Worm (Caenorhabditis elegans) whole organism, young adult: Measurements from ENCODE around the gene Y37E11AL.2.

Experiments used
- B0019.2 ChIP-seq: fragments of 200-800 bp; sonication (Bioruptor generic); conservative IDR thresholded peaks from 2 replicates; pipeline ENCODE4 v1.3.6; 2022; ENCODE audit warnings: missing genetic modification reagents, missing genetic modification characterization, missing compliant biosample characterization
- C17E4.6 ChIP-seq: fragments of 200-800 bp; sonication (Bioruptor generic); IDR thresholded peaks from 2 replicates; pipeline ENCODE4 v1.3.6; 2022; ENCODE audit warnings: missing genetic modification reagents, missing genetic modification characterization, missing compliant biosample characterization
- D2030.7 ChIP-seq: fragments of 200-800 bp; sonication (Bioruptor generic); IDR thresholded peaks from 2 replicates; pipeline ENCODE4 v1.3.6; 2022; ENCODE audit warnings: missing genetic modification reagents, missing genetic modification characterization, missing compliant biosample characterization
- F33H1.4 ChIP-seq: fragments of 200-800 bp; sonication (Bioruptor generic); IDR thresholded peaks from 2 replicates; pipeline ENCODE4 v1.3.6; 2022; ENCODE audit warnings: missing genetic modification reagents, missing genetic modification characterization, missing compliant biosample characterization
- F39B2.1 ChIP-seq: fragments of 200-800 bp; sonication (Bioruptor generic); IDR thresholded peaks from 2 replicates; pipeline ENCODE4 v1.3.6; 2022; ENCODE audit warnings: missing genetic modification reagents, missing genetic modification characterization, missing compliant biosample characterization
- F49E8.2 ChIP-seq: sonication (generic microtip); optimal IDR thresholded peaks from 3 replicates; lab custom pipeline; 2017; ENCODE audit warnings: missing genetic modification characterization, mild to moderate bottlenecking, missing compliant biosample characterization, antibody characterized with exemption, moderate library complexity; ENCODE audit not compliant: insufficient read depth
- F57A8.1 ChIP-seq: fragments of 200-800 bp; sonication (Bioruptor generic); optimal IDR thresholded peaks from 2 replicates; lab custom pipeline; 2018; ENCODE audit warnings: mild to moderate bottlenecking, missing genetic modification characterization, moderate library complexity, missing compliant biosample characterization
- K11D2.4 ChIP-seq: fragments of 200-800 bp; sonication (Bioruptor generic); IDR thresholded peaks from 2 replicates; pipeline ENCODE4 v1.3.6; 2022; ENCODE audit warnings: missing genetic modification reagents, missing genetic modification characterization, missing compliant biosample characterization
- T07F8.4 ChIP-seq: sonication (generic microtip); optimal IDR thresholded peaks from 2 replicates; lab custom pipeline; 2016; ENCODE audit warnings: mild to moderate bottlenecking, missing genetic modification characterization, moderate library complexity, missing compliant biosample characterization
- Y79H2A.3 ChIP-seq: fragments of 200-800 bp; sonication (Bioruptor generic); conservative IDR thresholded peaks from 2 replicates; pipeline ENCODE4 v1.3.6; 2022; ENCODE audit warnings: missing genetic modification reagents, missing genetic modification characterization, missing compliant biosample characterization
- Y95B8A.8 ChIP-seq: fragments of 200-800 bp; sonication (Bioruptor generic); IDR thresholded peaks from 2 replicates; pipeline ENCODE4 v1.3.6; 2022; ENCODE audit warnings: missing genetic modification reagents, missing genetic modification characterization, missing compliant biosample characterization
- attf-5 ChIP-seq: fragments of 200-800 bp; sonication (Bioruptor generic); optimal IDR thresholded peaks from 2 replicates; lab custom pipeline; 2018; ENCODE audit warnings: mild to moderate bottlenecking, missing genetic modification characterization, missing compliant biosample characterization
- bed-1 ChIP-seq: fragments of 200-800 bp; sonication (Bioruptor generic); IDR thresholded peaks from 2 replicates; pipeline ENCODE4 v1.3.6; 2022; ENCODE audit warnings: missing genetic modification reagents, missing genetic modification characterization, missing compliant biosample characterization
- ccch-3 ChIP-seq: fragments of 200-800 bp; sonication (Bioruptor generic); optimal IDR thresholded peaks from 2 replicates; lab custom pipeline; 2018; ENCODE audit warnings: mild to moderate bottlenecking, missing genetic modification characterization, missing compliant biosample characterization
- cebp-1 ChIP-seq, 2 experiments: fragments of 200-800 bp in 1 of 2; sonication (Bioruptor generic) in 1 of 2; sonication (generic microtip) in 1 of 2; IDR thresholded peaks in 1 of 2; optimal IDR thresholded peaks in 1 of 2; 2 replicates each; pipeline versions ENCODE4 v1.3.6 to Lab custom; 2017 to 2022; ENCODE audit warnings: missing compliant biosample characterization in 2 of 2, missing genetic modification characterization in 2 of 2, mild to moderate bottlenecking in 1 of 2, missing genetic modification reagents in 1 of 2, moderate library complexity in 1 of 2
- ceh-100 ChIP-seq: fragments of 200-800 bp; sonication (Bioruptor generic); IDR thresholded peaks from 2 replicates; pipeline ENCODE4 v1.3.6; 2022; ENCODE audit warnings: missing genetic modification reagents, missing genetic modification characterization, missing compliant biosample characterization
- chd-7 ChIP-seq: sonication (generic microtip); optimal IDR thresholded peaks from 2 replicates; lab custom pipeline; 2016; ENCODE audit warnings: mild to moderate bottlenecking, missing genetic modification characterization, moderate library complexity, missing compliant biosample characterization
- dox-1 ChIP-seq: fragments of 200-800 bp; sonication (Bioruptor generic); IDR thresholded peaks from 2 replicates; pipeline ENCODE4 v1.3.6; 2022; ENCODE audit warnings: missing genetic modification reagents, missing genetic modification characterization, missing compliant biosample characterization
- egl-44 ChIP-seq: fragments of 200-800 bp; sonication (Bioruptor generic); IDR thresholded peaks from 2 replicates; pipeline ENCODE4 v1.3.6; 2022; ENCODE audit warnings: missing genetic modification reagents, missing genetic modification characterization, missing compliant biosample characterization
- egrh-3 ChIP-seq: fragments of 200-800 bp; sonication (Bioruptor generic); IDR thresholded peaks from 2 replicates; pipeline ENCODE4 v1.3.6; 2022; ENCODE audit warnings: missing genetic modification reagents, missing genetic modification characterization, missing compliant biosample characterization
- ets-4 ChIP-seq: fragments of 200-800 bp; sonication (Bioruptor generic); optimal IDR thresholded peaks from 2 replicates; lab custom pipeline; 2018; ENCODE audit warnings: mild to moderate bottlenecking, missing genetic modification characterization, missing compliant biosample characterization
- gei-17 ChIP-seq: fragments of 200-800 bp; sonication (Bioruptor generic); optimal IDR thresholded peaks from 2 replicates; lab custom pipeline; 2018; ENCODE audit warnings: mild to moderate bottlenecking, missing genetic modification characterization, missing compliant biosample characterization
- hmg-1.2 ChIP-seq: fragments of 200-800 bp; sonication (Bioruptor generic); IDR thresholded peaks from 2 replicates; pipeline ENCODE4 v1.3.6; 2022; ENCODE audit warnings: missing genetic modification reagents, missing genetic modification characterization, missing compliant biosample characterization
- let-526 ChIP-seq: fragments of 200-800 bp; sonication (Bioruptor generic); IDR thresholded peaks from 2 replicates; pipeline ENCODE4 v1.3.6; 2022; ENCODE audit warnings: missing genetic modification reagents, missing genetic modification characterization, missing compliant biosample characterization
- lin-26 ChIP-seq: fragments of 200-800 bp; sonication (Bioruptor generic); IDR thresholded peaks from 2 replicates; pipeline ENCODE4 v1.3.6; 2022; ENCODE audit warnings: missing genetic modification reagents, missing genetic modification characterization, missing compliant biosample characterization
- lin-35 ChIP-seq, 3 experiments: fragments of 150-350 bp in 2 of 3; sonication (generic microtip) in 1 of 3; optimal IDR thresholded peaks; 2 replicates each; lab custom pipeline; 2014 to 2018; ENCODE audit warnings: missing biosample characterization in 3 of 3, missing genetic modification characterization in 3 of 3, missing genetic modification reagents in 3 of 3
- madf-6 ChIP-seq: fragments of 200-800 bp; sonication (Bioruptor generic); IDR thresholded peaks from 2 replicates; pipeline ENCODE4 v1.3.6; 2022; ENCODE audit warnings: missing genetic modification reagents, missing genetic modification characterization, missing compliant biosample characterization
- mcd-1 ChIP-seq: fragments of 200-800 bp; sonication (Bioruptor generic); IDR thresholded peaks from 2 replicates; pipeline ENCODE4 v1.3.6; 2022; ENCODE audit warnings: missing genetic modification reagents, missing genetic modification characterization, missing compliant biosample characterization
- mes-4 ChIP-seq: sonication (generic microtip); optimal IDR thresholded peaks from 2 replicates; lab custom pipeline; 2016; ENCODE audit warnings: missing genotype, missing genetic modification characterization, missing compliant biosample characterization
- nfyb-1 ChIP-seq: fragments of 200-800 bp; sonication (Bioruptor generic); IDR thresholded peaks from 2 replicates; pipeline ENCODE4 v1.3.6; 2022; ENCODE audit warnings: missing genetic modification reagents, missing genetic modification characterization, missing compliant biosample characterization
- nhr-80 ChIP-seq: sonication (generic microtip); optimal IDR thresholded peaks from 2 replicates; lab custom pipeline; 2016; ENCODE audit warnings: missing genetic modification characterization, missing compliant biosample characterization
- repo-1 ChIP-seq: sonication (generic microtip); optimal IDR thresholded peaks from 2 replicates; lab custom pipeline; 2017; ENCODE audit warnings: mild to moderate bottlenecking, missing genetic modification characterization, missing compliant biosample characterization
- sea-2 ChIP-seq: fragments of 200-800 bp; sonication (Bioruptor generic); IDR thresholded peaks from 2 replicates; pipeline ENCODE4 v1.3.6; 2022; ENCODE audit warnings: missing genetic modification characterization, missing compliant biosample characterization
- snpc-1.1 ChIP-seq: sonication (generic microtip); optimal IDR thresholded peaks from 2 replicates; lab custom pipeline; 2017; ENCODE audit warnings: missing genetic modification characterization, mild to moderate bottlenecking, missing compliant biosample characterization, antibody characterized with exemption, moderate library complexity, missing genotype, missing genetic modification reagents; ENCODE audit not compliant: insufficient read depth
- snpc-4 ChIP-seq, 5 experiments: fragments of 150-350 bp in 1 of 5; sonication (generic microtip) in 4 of 5; optimal IDR thresholded peaks; 2 replicates each; lab custom pipeline; 2014 to 2018; ENCODE audit warnings: missing genetic modification characterization in 5 of 5, missing biosample characterization in 3 of 5, antibody characterized with exemption in 2 of 5, mild to moderate bottlenecking in 2 of 5, missing compliant biosample characterization in 2 of 5, missing genotype in 2 of 5, moderate library complexity in 2 of 5, missing genetic modification reagents in 1 of 5
- somi-1 ChIP-seq: fragments of 200-800 bp; sonication (Bioruptor generic); optimal IDR thresholded peaks from 2 replicates; lab custom pipeline; 2018; ENCODE audit warnings: mild to moderate bottlenecking, missing genetic modification characterization, missing compliant biosample characterization
- tbp1 ChIP-seq: fragments of 200-800 bp; sonication (Bioruptor generic); optimal IDR thresholded peaks from 2 replicates; lab custom pipeline; 2018; ENCODE audit warnings: mild to moderate bottlenecking, missing genetic modification characterization, missing compliant biosample characterization
- unc-130 ChIP-seq: sonication (generic microtip); optimal IDR thresholded peaks from 2 replicates; lab custom pipeline; 2016; ENCODE audit warnings: missing genetic modification reagents, missing genetic modification characterization, missing compliant biosample characterization
- zfh-2 ChIP-seq: fragments of 200-800 bp; sonication (Bioruptor generic); conservative IDR thresholded peaks from 2 replicates; pipeline ENCODE4 v1.3.6; 2022; ENCODE audit warnings: missing genetic modification reagents, missing genetic modification characterization, missing compliant biosample characterization
- ztf-28 ChIP-seq: fragments of 200-800 bp; sonication (Bioruptor generic); IDR thresholded peaks from 2 replicates; pipeline ENCODE4 v1.3.6; 2022; ENCODE audit warnings: missing genetic modification reagents, missing genetic modification characterization, missing compliant biosample characterization

The Y37E11AL.2 gene

ce11 chrIV:3743748-3744147, 45.4 kb downstream of the Y37E11AL.2 start, which contains the start of gene siah-1:
siah-1 (plus strand) TSS chrIV:3744048.
- TF ChIP-seq F49E8.2 (tag; lab: Kevin White, UChicago), result no peak
- TF ChIP-seq snpc-4 (GFP tag; optimal IDR thresholded peaks at IDR 0.05; lab: Kevin White, UChicago), result no peak
- no peak for TF ChIP-seq snpc-4 (tag; optimal IDR thresholded peaks at IDR 0.05; lab: Kevin White, UChicago)
- 0 out of 2 replicates have a peak, but pooled peaks have one; percentile 12 for TF ChIP-seq let-526 (GFP tag; lab: Robert Waterston, UW)
- TF ChIP-seq dox-1 (GFP tag; lab: Robert Waterston, UW), result 0 out of 2 replicates have a peak, but pooled peaks have one; percentile 11
- no peak for TF ChIP-seq lin-26 (GFP tag; lab: Robert Waterston, UW)
- peak; percentile 15 for TF ChIP-seq attf-5 (GFP tag; lab: Kevin White, UChicago)
- TF ChIP-seq B0019.2 (GFP tag; lab: Robert Waterston, UW), result no peak
- TF ChIP-seq T07F8.4 (tag; lab: Kevin White, UChicago), result no peak
- 0 out of 2 replicates have a peak, but pooled peaks have one; percentile 12 for TF ChIP-seq mcd-1 (GFP tag; lab: Robert Waterston, UW)
- TF ChIP-seq C17E4.6 (GFP tag; lab: Robert Waterston, UW), result 0 out of 2 replicates have a peak, but pooled peaks have one; percentile 13
- TF ChIP-seq nhr-80, result peak; percentile 2
- no peak for TF ChIP-seq snpc-1.1
- 0 out of 2 replicates have a peak, but pooled peaks have one; percentile 11 for TF ChIP-seq hmg-1.2 (GFP tag; lab: Robert Waterston, UW)
- TF ChIP-seq ceh-100 (GFP tag; lab: Robert Waterston, UW), result no peak
- TF ChIP-seq cebp-1 (GFP tag; IDR thresholded peaks at IDR 0.05; lab: Robert Waterston, UW), result no peak
- TF ChIP-seq cebp-1 (tag; optimal IDR thresholded peaks at IDR 0.05; lab: Kevin White, UChicago), result peak; percentile 18
- TF ChIP-seq Y95B8A.8 (GFP tag; lab: Robert Waterston, UW), result 0 out of 2 replicates have a peak, but pooled peaks have one; percentile 16
- TF ChIP-seq ztf-28, result no peak
- TF ChIP-seq Y79H2A.3, result no peak
- TF ChIP-seq D2030.7, result no peak
- peak; percentile 2 for TF ChIP-seq tbp1 (GFP tag; lab: Kevin White, UChicago)
- TF ChIP-seq egl-44 (GFP tag; lab: Robert Waterston, UW), result no peak
- TF ChIP-seq unc-130 (GFP tag; lab: Kevin White, UChicago), result no peak
- TF ChIP-seq K11D2.4, result no peak
- 0 out of 2 replicates have a peak, but pooled peaks have one; percentile 34 for TF ChIP-seq zfh-2 (GFP tag; lab: Robert Waterston, UW)

ce11 chrIV:3745806-3746205, 47.5 kb downstream of the Y37E11AL.2 start:
- TF ChIP-seq gei-17 (GFP tag; lab: Kevin White, UChicago) (no peak), chd-7 (tag; lab: Kevin White, UChicago) (no peak), madf-6 (no peak), let-526 (GFP tag; lab: Robert Waterston, UW) (no peak), lin-35 (GFP tag; optimal IDR thresholded peaks at IDR 0.05; lab: Kevin White, UChicago) (no peak), nfyb-1 (GFP tag; lab: Robert Waterston, UW) (0 out of 2 replicates have a peak, but pooled peaks have one; percentile 36), F33H1.4 (GFP tag; lab: Robert Waterston, UW) (no peak), repo-1 (tag; lab: Kevin White, UChicago) (peak; percentile 42), lin-26 (GFP tag; lab: Robert Waterston, UW) (0 out of 2 replicates have a peak, but pooled peaks have one; percentile 44), unc-130 (GFP tag; lab: Kevin White, UChicago) (no peak), zfh-2 (GFP tag; lab: Robert Waterston, UW) (peak; percentile 56), ets-4 (GFP tag; lab: Kevin White, UChicago) (peak; percentile 15), somi-1 (no peak), ccch-3 (GFP tag; lab: Kevin White, UChicago) (no peak), F57A8.1 (GFP tag; lab: Kevin White, UChicago) (no peak), egrh-3 (GFP tag; lab: Robert Waterston, UW) (peak; percentile 53; the same call in 1 of the 2 replicates), sea-2 (GFP tag; lab: Robert Waterston, UW) (no peak), mes-4 (no peak), cebp-1 (GFP tag; IDR thresholded peaks at IDR 0.05; lab: Robert Waterston, UW) (no peak), cebp-1 (tag; optimal IDR thresholded peaks at IDR 0.05; lab: Kevin White, UChicago) (peak; percentile 8), F39B2.1 (GFP tag; lab: Robert Waterston, UW) (no peak), dox-1 (GFP tag; lab: Robert Waterston, UW) (no peak), bed-1 (GFP tag; lab: Robert Waterston, UW) (no peak)
